Worm (Caenorhabditis elegans) whole organism, L2 larva: ENCODE data around the gene moc-6.
A peak's percentile ranks its signal among the peaks of the same experiment; 100 is the strongest.

Experiments used
- F13H6.1 ChIP-seq: sonication (generic microtip); optimal IDR thresholded peaks from 2 replicates; lab custom pipeline; 2016; ENCODE audit warnings: missing genetic modification characterization, missing compliant biosample characterization
- R02D3.7 ChIP-seq: fragments of 150-350 bp; optimal IDR thresholded peaks from 2 replicates; lab custom pipeline; 2014; ENCODE audit warnings: missing biosample characterization, missing genetic modification characterization
- Y55F3AM.14 ChIP-seq: fragments of 200-800 bp; sonication (Bioruptor generic); optimal IDR thresholded peaks from 2 replicates; lab custom pipeline; 2018; ENCODE audit warnings: mild to moderate bottlenecking, missing genetic modification characterization, missing compliant biosample characterization
- ZK546.5 ChIP-seq: sonication (generic microtip); optimal IDR thresholded peaks from 2 replicates; lab custom pipeline; 2017; ENCODE audit warnings: missing biosample characterization, missing genetic modification characterization
- ama-1 ChIP-seq: fragments of 150-350 bp; optimal IDR thresholded peaks from 2 replicates; lab custom pipeline; 2018; ENCODE audit warnings: inconsistent platforms
- blmp-1 ChIP-seq: sonication (generic microtip); optimal IDR thresholded peaks from 2 replicates; lab custom pipeline; 2017; ENCODE audit warnings: missing genetic modification characterization, mild to moderate bottlenecking, missing compliant biosample characterization, antibody characterized with exemption, moderate library complexity; ENCODE audit not compliant: insufficient read depth
- ceh-16 ChIP-seq: fragments of 150-350 bp; optimal IDR thresholded peaks from 2 replicates; lab custom pipeline; 2014; ENCODE audit warnings: missing biosample characterization, missing genetic modification characterization
- ceh-82 ChIP-seq: fragments of 150-350 bp; optimal IDR thresholded peaks from 2 replicates; lab custom pipeline; 2014; ENCODE audit warnings: missing biosample characterization, missing genetic modification characterization
- crh-2 ChIP-seq: sonication (generic microtip); optimal IDR thresholded peaks from 2 replicates; lab custom pipeline; 2017; ENCODE audit warnings: missing biosample characterization, missing genetic modification characterization
- dmd-4 ChIP-seq: sonication (generic microtip); optimal IDR thresholded peaks from 2 replicates; lab custom pipeline; 2017; ENCODE audit warnings: missing biosample characterization, missing genetic modification characterization
- elt-1 ChIP-seq: fragments of 150-350 bp; optimal IDR thresholded peaks from 2 replicates; lab custom pipeline; 2014; ENCODE audit warnings: missing biosample characterization, missing genetic modification characterization
- fos-1 ChIP-seq: fragments of 150-350 bp; optimal IDR thresholded peaks from 2 replicates; lab custom pipeline; 2014; ENCODE audit warnings: missing biosample characterization, missing genetic modification characterization
- lin-11 ChIP-seq: fragments of 150-350 bp; sonication (generic microtip); optimal IDR thresholded peaks from 2 replicates; lab custom pipeline; 2014; ENCODE audit warnings: missing biosample characterization, missing genetic modification characterization, inconsistent platforms, mixed read lengths
- lin-39 ChIP-seq: fragments of 150-350 bp; optimal IDR thresholded peaks from 2 replicates; lab custom pipeline; 2014; ENCODE audit warnings: missing biosample characterization, missing genetic modification reagents, missing genetic modification characterization
- mab-5 ChIP-seq: fragments of 150-350 bp; optimal IDR thresholded peaks from 2 replicates; lab custom pipeline; 2014; ENCODE audit warnings: missing biosample characterization, missing genetic modification characterization
- mbf-1 ChIP-seq: sonication (generic microtip); optimal IDR thresholded peaks from 2 replicates; lab custom pipeline; 2017; ENCODE audit warnings: missing biosample characterization, missing genetic modification characterization
- mdl-1 ChIP-seq, 2 experiments: fragments of 150-350 bp in 1 of 2; sonication (generic microtip) in 1 of 2; optimal IDR thresholded peaks; 2 replicates each; lab custom pipeline; 2017; ENCODE audit warnings: missing biosample characterization in 2 of 2, missing genetic modification characterization in 2 of 2
- nhr-10 ChIP-seq: sonication (generic microtip); optimal IDR thresholded peaks from 2 replicates; lab custom pipeline; 2017; ENCODE audit warnings: missing biosample characterization, missing genetic modification characterization
- nhr-11 ChIP-seq: fragments of 150-350 bp; optimal IDR thresholded peaks from 2 replicates; lab custom pipeline; 2014; ENCODE audit warnings: missing biosample characterization, missing genetic modification characterization
- nhr-12 ChIP-seq: fragments of 150-350 bp; optimal IDR thresholded peaks from 2 replicates; lab custom pipeline; 2014; ENCODE audit warnings: missing biosample characterization, missing genetic modification characterization
- nhr-129 ChIP-seq: fragments of 150-350 bp; optimal IDR thresholded peaks from 2 replicates; lab custom pipeline; 2014; ENCODE audit warnings: missing biosample characterization, missing genetic modification characterization
- nhr-21 ChIP-seq: fragments of 150-350 bp; optimal IDR thresholded peaks from 2 replicates; lab custom pipeline; 2014; ENCODE audit warnings: missing biosample characterization, missing genetic modification characterization
- nhr-23 ChIP-seq: fragments of 150-350 bp; optimal IDR thresholded peaks from 2 replicates; lab custom pipeline; 2014; ENCODE audit warnings: missing biosample characterization, missing genetic modification reagents, missing genetic modification characterization
- nhr-237 ChIP-seq: fragments of 150-350 bp; optimal IDR thresholded peaks from 2 replicates; lab custom pipeline; 2014; ENCODE audit warnings: missing biosample characterization, missing genetic modification characterization
- nhr-25 ChIP-seq: fragments of 150-350 bp; sonication (generic microtip); optimal IDR thresholded peaks from 3 replicates; lab custom pipeline; 2014; ENCODE audit warnings: missing biosample characterization, missing genetic modification characterization
- nhr-6 ChIP-seq: fragments of 150-350 bp; optimal IDR thresholded peaks from 2 replicates; lab custom pipeline; 2014; ENCODE audit warnings: missing biosample characterization, missing genetic modification characterization
- nhr-77 ChIP-seq: fragments of 150-350 bp; optimal IDR thresholded peaks from 2 replicates; lab custom pipeline; 2014; ENCODE audit warnings: missing biosample characterization, missing genetic modification characterization
- peb-1 ChIP-seq: fragments of 150-350 bp; optimal IDR thresholded peaks from 2 replicates; lab custom pipeline; 2014; ENCODE audit warnings: missing biosample characterization, missing genetic modification characterization
- sem-4 ChIP-seq: fragments of 150-350 bp; optimal IDR thresholded peaks from 2 replicates; lab custom pipeline; 2014; ENCODE audit warnings: missing biosample characterization, missing genetic modification reagents, missing genetic modification characterization
- sma-3 ChIP-seq: sonication (generic microtip); optimal IDR thresholded peaks from 2 replicates; lab custom pipeline; 2016; ENCODE audit warnings: missing genetic modification reagents, missing genetic modification characterization, missing compliant biosample characterization
- snpc-4 ChIP-seq: fragments of 150-350 bp; optimal IDR thresholded peaks from 2 replicates; lab custom pipeline; 2014; ENCODE audit warnings: missing biosample characterization, missing genetic modification characterization
- unc-39 ChIP-seq: fragments of 150-350 bp; optimal IDR thresholded peaks from 2 replicates; lab custom pipeline; 2014; ENCODE audit warnings: missing biosample characterization, missing genetic modification characterization
- unc-55 ChIP-seq: fragments of 150-350 bp; sonication (generic microtip); optimal IDR thresholded peaks from 3 replicates; lab custom pipeline; 2014; ENCODE audit warnings: missing biosample characterization, missing genetic modification reagents, missing genetic modification characterization
- unc-62 ChIP-seq: fragments of 150-350 bp; optimal IDR thresholded peaks from 2 replicates; lab custom pipeline; 2014; ENCODE audit warnings: missing biosample characterization, missing genetic modification reagents, missing genetic modification characterization
- ztf-1 ChIP-seq: fragments of 200-800 bp; sonication (Bioruptor generic); conservative IDR thresholded peaks from 2 replicates; pipeline ENCODE4 v1.3.6; 2022; ENCODE audit warnings: missing genetic modification characterization, missing compliant biosample characterization
- ztf-11 ChIP-seq: sonication (generic microtip); optimal IDR thresholded peaks from 2 replicates; lab custom pipeline; 2017; ENCODE audit warnings: missing biosample characterization, missing genetic modification characterization

moc-6 gene

DNA sequence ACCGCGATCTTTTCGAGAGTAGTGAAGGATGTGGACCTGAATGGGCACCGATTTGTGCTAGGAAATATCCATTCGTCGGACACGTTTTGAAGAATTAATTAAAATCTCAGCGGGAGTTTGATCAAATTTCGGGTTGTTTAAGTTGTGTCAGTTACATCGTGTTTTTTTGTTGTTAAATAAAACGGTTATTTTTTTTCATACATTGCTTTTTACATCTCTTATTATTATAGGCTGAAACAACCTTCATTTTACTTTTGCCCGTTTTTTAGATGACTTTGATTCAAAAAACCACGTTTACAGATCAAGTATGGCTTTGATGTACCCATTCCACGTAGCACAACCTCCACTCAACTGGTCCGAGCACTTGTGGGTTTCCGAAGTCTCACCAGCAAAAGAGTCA lies 22.7 kb upstream of the moc-6 start, which contains the start of gene emb-1:
Gene emb-1, plus strand, starts transcription at position 301 of the 400 bp plus-strand sequence.
- TF ChIP-seq mbf-1: no peak
- TF ChIP-seq nhr-23 (tag; lab: Kevin White, UChicago): no peak
- TF ChIP-seq dmd-4 (tag; lab: Kevin White, UChicago): no peak
- no peak for TF ChIP-seq nhr-21
- no peak for TF ChIP-seq nhr-12 (tag; lab: Kevin White, UChicago)
- no peak for TF ChIP-seq ceh-82 (tag; lab: Kevin White, UChicago)
- no peak for TF ChIP-seq ceh-16 (tag; lab: Kevin White, UChicago)
- TF ChIP-seq sem-4 (tag; lab: Kevin White, UChicago): no peak
- no peak for TF ChIP-seq nhr-129 (tag; lab: Kevin White, UChicago)
- TF ChIP-seq unc-55: no peak
- no peak for TF ChIP-seq nhr-11
- TF ChIP-seq nhr-25 (tag; lab: Kevin White, UChicago): no peak
- TF ChIP-seq nhr-6 (tag; lab: Kevin White, UChicago): no peak
- TF ChIP-seq snpc-4 (tag; lab: Kevin White, UChicago): no peak
- TF ChIP-seq ztf-11 (tag; lab: Kevin White, UChicago): no peak
- no peak for TF ChIP-seq unc-39 (tag; lab: Kevin White, UChicago)
- TF ChIP-seq blmp-1 (tag; lab: Kevin White, UChicago): no peak
- no peak for TF ChIP-seq ama-1 (lab: Kevin White, UChicago)
- TF ChIP-seq lin-11 (tag; lab: Kevin White, UChicago): no peak
- TF ChIP-seq R02D3.7 (tag; lab: Kevin White, UChicago): no peak

DNA sequence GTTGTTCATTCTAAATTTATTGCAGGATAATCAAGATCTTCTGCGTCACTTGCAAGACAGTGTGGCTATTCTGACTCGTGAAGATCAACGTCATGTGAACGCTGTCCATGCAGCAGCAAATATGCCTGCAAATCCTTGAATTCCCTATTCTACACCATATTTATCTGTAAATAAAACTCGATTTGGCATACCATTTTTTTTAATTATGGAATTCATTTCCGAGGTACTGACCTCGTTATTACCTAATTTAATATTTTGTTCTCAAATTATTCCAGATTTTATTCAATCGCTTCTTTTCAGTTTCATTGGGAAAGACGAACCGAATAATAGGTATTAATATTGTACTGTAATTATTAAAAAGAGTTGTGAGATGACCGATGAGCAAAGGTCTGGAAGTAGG lies 22.2 kb upstream of the moc-6 start, which contains the start of gene cid-1:
Gene cid-1, plus strand, starts transcription at position 301 of the 400 bp plus-strand sequence.
- TF ChIP-seq fos-1 (no peak), mab-5 (tag; lab: Kevin White, UChicago) (no peak), F13H6.1 (tag; lab: Kevin White, UChicago) (no peak), peb-1 (tag; lab: Kevin White, UChicago) (no peak), dmd-4 (tag; lab: Kevin White, UChicago) (no peak), nhr-23 (tag; lab: Kevin White, UChicago) (no peak), elt-1 (no peak), nhr-6 (tag; lab: Kevin White, UChicago) (no peak), sem-4 (tag; lab: Kevin White, UChicago) (no peak), nhr-237 (tag; lab: Kevin White, UChicago) (no peak), crh-2 (tag; lab: Kevin White, UChicago) (no peak), lin-11 (tag; lab: Kevin White, UChicago) (no peak), nhr-129 (tag; lab: Kevin White, UChicago) (no peak), unc-39 (tag; lab: Kevin White, UChicago) (no peak), R02D3.7 (tag; lab: Kevin White, UChicago) (no peak), nhr-10 (tag; lab: Kevin White, UChicago) (no peak)

DNA sequence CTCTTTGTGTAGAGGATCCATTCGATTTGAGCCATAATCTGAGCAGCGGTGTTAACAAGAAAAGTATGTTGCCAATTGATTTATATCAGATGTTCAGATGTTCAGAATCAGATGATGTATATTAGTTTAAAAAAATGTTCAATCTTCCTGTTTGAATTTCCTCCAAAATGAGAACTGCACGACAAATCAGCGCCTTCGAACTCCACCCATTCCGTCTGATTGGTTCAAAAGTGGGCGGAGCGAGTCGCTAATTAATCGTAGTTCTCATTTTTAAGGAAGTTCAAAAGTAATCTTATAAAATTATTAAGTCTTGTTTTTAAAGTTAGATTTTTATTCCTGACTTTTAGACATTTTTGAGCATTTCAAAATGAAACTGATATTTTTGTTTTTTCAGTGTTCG lies 16.6 kb upstream of the moc-6 start:
- no peak for TF ChIP-seq peb-1 (tag; lab: Kevin White, UChicago)
- TF ChIP-seq ZK546.5: no peak
- TF ChIP-seq ztf-1 (GFP tag; lab: Robert Waterston, UW): no peak
- no peak for TF ChIP-seq snpc-4 (tag; lab: Kevin White, UChicago)
- TF ChIP-seq lin-11 (tag; lab: Kevin White, UChicago): no peak
- no peak for TF ChIP-seq nhr-11
- no peak for TF ChIP-seq unc-55
- no peak for TF ChIP-seq sma-3 (GFP tag; lab: Kevin White, UChicago)
- no peak for TF ChIP-seq lin-39 (tag; lab: Kevin White, UChicago)
- TF ChIP-seq Y55F3AM.14 (GFP tag; lab: Kevin White, UChicago): no peak
- no peak for TF ChIP-seq mdl-1 (tag; optimal IDR thresholded peaks at IDR 0.05; lab: Kevin White, UChicago)
- TF ChIP-seq unc-62 (GFP tag; lab: Kevin White, UChicago): no peak
- TF ChIP-seq nhr-77 (tag; lab: Kevin White, UChicago): no peak
- no peak for TF ChIP-seq R02D3.7 (tag; lab: Kevin White, UChicago)

DNA sequence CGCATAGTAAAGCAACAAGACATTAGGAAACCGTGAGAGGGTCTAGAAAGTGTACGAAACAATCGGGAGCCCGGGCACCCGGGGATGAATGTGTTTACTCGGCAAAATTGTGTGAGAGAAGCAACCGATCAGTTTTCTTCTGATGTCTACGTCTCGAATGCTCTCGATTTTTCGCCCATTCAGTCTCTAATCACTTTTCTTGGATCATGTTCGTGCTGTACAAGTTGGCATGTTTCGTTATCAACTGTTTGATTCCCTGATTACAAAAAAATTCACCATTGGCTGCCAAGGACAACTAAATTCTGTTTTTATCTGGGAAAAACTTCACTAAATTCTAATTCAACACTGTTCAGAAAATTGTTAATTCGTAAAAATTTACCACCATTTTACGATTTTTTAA lies 15.2 kb upstream of the moc-6 start:
- TF ChIP-seq nhr-129 (tag; lab: Kevin White, UChicago) (peak; percentile 33), ceh-16 (tag; lab: Kevin White, UChicago) (no peak), fos-1 (peak; percentile 51)
- TF ChIP-seq, all 48 proteins: peak for 2
